Worm (Caenorhabditis elegans): ENCODE results near the gene T05H10.1.

The T05H10.1 gene

ce11 chrII:8086803-8087202 is 44.4 kb downstream of the T05H10.1 start, which contains the start of gene K02C4.3 (continued):
- TF ChIP-seq ama-1 (optimal IDR thresholded peaks at IDR 0.05), result no peak
- peak in 1 of 2 experiments; percentile 86 for TF ChIP-seq lsy-2 (tag; optimal IDR thresholded peaks at IDR 0.05)
- no peak for TF ChIP-seq set-16 (GFP tag; IDR thresholded peaks at IDR 0.05)
- peak; percentile 93 for TF ChIP-seq dpl-1 (GFP tag; optimal IDR thresholded peaks at IDR 0.05)
- TF ChIP-seq hlh-11 (tag; optimal IDR thresholded peaks at IDR 0.05), result peak; percentile 46
- no peak for TF ChIP-seq mxl-3 (GFP tag; optimal IDR thresholded peaks at IDR 0.05)
- TF ChIP-seq lin-38 (GFP tag; IDR thresholded peaks at IDR 0.05), result peak; percentile 75
- TF ChIP-seq cey-2 (tag; optimal IDR thresholded peaks at IDR 0.05; ENCODE audit: borderline replicate concordance, insufficient read depth), result no peak
- peak; percentile 54 for TF ChIP-seq duxl-1 (tag; optimal IDR thresholded peaks at IDR 0.05; ENCODE audit: poor library complexity)
- no peak for TF ChIP-seq zag-1 (tag; optimal IDR thresholded peaks at IDR 0.05)
- TF ChIP-seq F44E2.7 (GFP tag; IDR thresholded peaks at IDR 0.05), result no peak
- TF ChIP-seq zfp-3 (GFP tag; conservative IDR thresholded peaks at IDR 0.05), result no peak
- no peak for TF ChIP-seq nhr-41 (GFP tag; IDR thresholded peaks at IDR 0.05)
- TF ChIP-seq unc-39 (tag; optimal IDR thresholded peaks at IDR 0.05), result no peak
- TF ChIP-seq mdt-29 (GFP tag; IDR thresholded peaks at IDR 0.05), result no peak
- no peak for TF ChIP-seq nhr-111 (GFP tag; optimal IDR thresholded peaks at IDR 0.05)

DNA sequence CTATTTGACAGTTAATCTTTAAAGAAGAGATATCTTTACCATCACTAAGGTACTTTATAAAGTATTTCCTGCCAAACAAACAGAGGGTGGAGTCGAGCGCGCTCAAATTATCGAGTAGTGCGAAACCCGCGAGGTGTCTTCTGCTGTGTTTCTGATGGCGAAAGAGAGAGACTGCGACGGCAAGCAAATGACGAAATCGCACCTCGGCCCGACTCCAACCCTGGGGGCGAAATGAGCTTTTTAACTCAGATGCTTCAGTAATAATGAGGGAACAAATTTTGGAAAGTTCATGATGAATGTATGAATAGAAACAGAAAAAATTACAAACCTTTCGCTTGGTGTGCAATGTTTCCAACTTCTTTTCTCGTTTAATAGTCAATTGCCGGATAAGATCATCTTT is 49.1 kb downstream of the T05H10.1 start:
- TF ChIP-seq nhr-10 (tag; optimal IDR thresholded peaks at IDR 0.05), result no peak
- no peak for TF ChIP-seq jun-1 (tag; optimal IDR thresholded peaks at IDR 0.05)
- TF ChIP-seq nhr-11 (tag; optimal IDR thresholded peaks at IDR 0.05), result peak; percentile 37
- 0 out of 2 replicates have a peak, but pooled peaks have one; percentile 13 for TF ChIP-seq arid-1 (GFP tag; conservative IDR thresholded peaks at IDR 0.05)
- TF ChIP-seq nhr-237 (tag; optimal IDR thresholded peaks at IDR 0.05), result no peak
- TF ChIP-seq F37D6.2 (tag; optimal IDR thresholded peaks at IDR 0.05), result no peak
- TF ChIP-seq attf-4 (tag; optimal IDR thresholded peaks at IDR 0.05), result no peak
- peak; percentile 56 for TF ChIP-seq nhr-77 (tag; optimal IDR thresholded peaks at IDR 0.05)
- TF ChIP-seq nhr-25 (tag; optimal IDR thresholded peaks at IDR 0.05; ENCODE audit: borderline replicate concordance, insufficient read depth), result peak; percentile 53
- TF ChIP-seq dmd-6 (GFP tag; IDR thresholded peaks at IDR 0.05), result peak; percentile 25; the same call in 1 of the 2 replicates
- TF ChIP-seq nhr-28 (tag; optimal IDR thresholded peaks at IDR 0.05), result peak; percentile 0
- no peak for TF ChIP-seq D1046.2 (GFP tag; IDR thresholded peaks at IDR 0.05)
- TF ChIP-seq zag-1 (tag; optimal IDR thresholded peaks at IDR 0.05), result no peak
- peak; percentile 23 for TF ChIP-seq rbr-2 (tag; optimal IDR thresholded peaks at IDR 0.05)
- no peak for TF ChIP-seq sdz-12 (GFP tag; optimal IDR thresholded peaks at IDR 0.05)
- no peak for TF ChIP-seq mxl-2 (GFP tag; conservative IDR thresholded peaks at IDR 0.05)
- peak; percentile 62 for TF ChIP-seq duxl-1 (tag; optimal IDR thresholded peaks at IDR 0.05; ENCODE audit: poor library complexity)
- TF ChIP-seq skn-1 (tag; optimal IDR thresholded peaks at IDR 0.05), result no peak
- no peak for TF ChIP-seq Y105C5A.15 (GFP tag; IDR thresholded peaks at IDR 0.05)
- TF ChIP-seq snpc-1.2 (GFP tag; IDR thresholded peaks at IDR 0.05), result peak; percentile 76
- no peak for TF ChIP-seq aly-2 (tag; optimal IDR thresholded peaks at IDR 0.05)
- TF ChIP-seq ZK546.5 (tag; optimal IDR thresholded peaks at IDR 0.05), result no peak
- TF ChIP-seq unc-130 (GFP tag; optimal IDR thresholded peaks at IDR 0.05), result no peak
- no peak for TF ChIP-seq F26F4.8 (GFP tag; conservative IDR thresholded peaks at IDR 0.05)
- TF ChIP-seq dmd-9 (GFP tag; IDR thresholded peaks at IDR 0.05), result no peak
- peak; percentile 47 for TF ChIP-seq nhr-102 (tag; optimal IDR thresholded peaks at IDR 0.05)
- TF ChIP-seq php-3 (GFP tag; IDR thresholded peaks at IDR 0.05), result no peak; the same call in 1 of the 2 replicates
- TF ChIP-seq lin-38 (GFP tag; IDR thresholded peaks at IDR 0.05), result peak; percentile 71
- TF ChIP-seq ceh-44 (GFP tag; IDR thresholded peaks at IDR 0.05), result no peak
- peak; percentile 60 for TF ChIP-seq F49E8.2 (tag; optimal IDR thresholded peaks at IDR 0.05; ENCODE audit: borderline replicate concordance)
- peak; percentile 19 for TF ChIP-seq dpl-1 (GFP tag; optimal IDR thresholded peaks at IDR 0.05)
- TF ChIP-seq mxl-3 (GFP tag; optimal IDR thresholded peaks at IDR 0.05), result no peak
- TF ChIP-seq nhr-42 (GFP tag; IDR thresholded peaks at IDR 0.05), result no peak; the same call in 1 of the 2 replicates
- no peak for TF ChIP-seq spr-3 (GFP tag; optimal IDR thresholded peaks at IDR 0.05)
- peak; percentile 39 for TF ChIP-seq pqm-1 (tag; optimal IDR thresholded peaks at IDR 0.05)
- TF ChIP-seq daf-16 (GFP tag; optimal IDR thresholded peaks at IDR 0.05), result no peak
- TF ChIP-seq daf-16 (tag; optimal IDR thresholded peaks at IDR 0.05), result peak; percentile 26
- peak in 1 of 2 experiments; percentile 19 for TF ChIP-seq unc-62 (GFP tag; optimal IDR thresholded peaks at IDR 0.05 in 1 of 2)
- TF ChIP-seq unc-62 (tag; optimal IDR thresholded peaks at IDR 0.05), result no peak
